Worm (Caenorhabditis elegans): ENCODE results near the gene del-7.

- TF ChIP-seq ceh-13 (GFP tag; optimal IDR thresholded peaks at IDR 0.05) = no peak
- no peak for TF ChIP-seq tbx-37 (GFP tag; conservative IDR thresholded peaks at IDR 0.05)
- no peak for TF ChIP-seq ama-1 (optimal IDR thresholded peaks at IDR 0.05)
- no peak for TF ChIP-seq hmg-4 (GFP tag; optimal IDR thresholded peaks at IDR 0.05)
- no peak for TF ChIP-seq aly-1 (tag; optimal IDR thresholded peaks at IDR 0.05)
- TF ChIP-seq tbx-11 (GFP tag; IDR thresholded peaks at IDR 0.05) = no peak
- no peak for TF ChIP-seq hmbx-1 (tag; optimal IDR thresholded peaks at IDR 0.05)
- no peak for TF ChIP-seq F13C5.2 (tag; optimal IDR thresholded peaks at IDR 0.05)
- no peak for TF ChIP-seq scrt-1 (GFP tag; IDR thresholded peaks at IDR 0.05)
- no peak for TF ChIP-seq hnd-1 (tag; optimal IDR thresholded peaks at IDR 0.05)
- TF ChIP-seq B0310.2 (tag; optimal IDR thresholded peaks at IDR 0.05) = no peak
- TF ChIP-seq pes-1 (GFP tag; IDR thresholded peaks at IDR 0.05) = no peak
- no peak for TF ChIP-seq flt-1 (GFP tag; IDR thresholded peaks at IDR 0.05)
Measured at ce11 chrIV:7763748-7764147, 3.5 kb downstream of the del-7 start, which contains the start of the genes C46A5.6 and C46A5.1.

All from whole organism, early embryonic.